In the genomic region with DNA sequence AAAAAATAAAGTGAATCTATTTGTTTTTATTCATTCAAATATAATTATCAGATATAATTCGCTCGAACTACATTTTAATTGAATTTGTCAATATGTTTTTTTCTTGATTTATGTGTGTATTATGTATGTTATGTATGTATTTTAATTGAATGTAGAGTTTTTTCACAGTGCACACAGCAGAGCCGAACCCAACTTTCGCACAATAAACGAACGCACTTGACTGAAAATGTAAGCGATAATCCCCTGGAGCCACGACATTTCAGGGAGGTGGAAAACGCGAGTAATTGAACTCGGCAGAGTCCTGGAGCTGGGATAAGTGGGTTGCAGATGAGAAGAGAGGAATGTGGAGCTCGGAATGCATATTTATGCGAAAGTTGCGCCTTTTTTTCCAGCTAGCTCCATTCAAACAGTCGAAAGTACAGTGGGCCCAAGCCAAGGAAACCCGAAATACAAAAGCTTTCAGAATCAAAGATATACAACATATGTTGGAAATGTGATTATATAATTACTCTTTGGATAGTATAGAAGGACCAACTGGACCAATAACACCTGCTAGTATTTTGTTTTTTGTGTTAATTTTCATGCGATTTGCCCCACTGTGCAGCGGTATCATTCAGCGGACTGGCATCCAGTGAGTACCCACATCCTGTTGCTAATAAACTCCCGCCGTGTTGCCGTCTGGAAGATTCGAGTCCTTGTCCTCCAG, we compare ENCODE assay signal across 1 fruit fly cellular context.
A peak's percentile ranks its signal among the peaks of the same experiment; 100 is the strongest.
TF ChIP-seq lines count a peak whose summit lies in the region.

No protein-coding gene starts in this region.

TF ChIP-seq in whole organism, embryonic, 481 proteins besides CTCF, POLR2A, EP300 and RAD21 (continued from another document and continues in another):
- TF ChIP-seq CG15601 (tag; optimal IDR thresholded peaks at IDR 0.05; lab: Kevin White, UChicago) = no peak
- TF ChIP-seq Atf6 (GFP tag; IDR thresholded peaks at IDR 0.05; lab: Robert Waterston, UW) = peak; percentile 28; the same call in 1 of the 2 replicates
- peak; percentile 30 for TF ChIP-seq bcd (GFP tag; optimal IDR thresholded peaks at IDR 0.05; lab: Kevin White, UChicago)
- peak; percentile 11 for TF ChIP-seq CG6654 (GFP tag; optimal IDR thresholded peaks at IDR 0.05; lab: Kevin White, UChicago)
- no peak for TF ChIP-seq CG1024 (GFP tag; IDR thresholded peaks at IDR 0.05; lab: Robert Waterston, UW)
- TF ChIP-seq Mes4 (GFP tag; optimal IDR thresholded peaks at IDR 0.05; lab: Kevin White, UChicago) = no peak
- no peak for TF ChIP-seq kay (GFP tag; optimal IDR thresholded peaks at IDR 0.05; lab: Kevin White, UChicago)
- peak; percentile 2 for TF ChIP-seq Antp (GFP tag; optimal IDR thresholded peaks at IDR 0.05; lab: Kevin White, UChicago)
- TF ChIP-seq Hmr (GFP tag; optimal IDR thresholded peaks at IDR 0.05; lab: Kevin White, UChicago) = peak; percentile 62
- peak; percentile 32 for TF ChIP-seq unpg (GFP tag; optimal IDR thresholded peaks at IDR 0.05; lab: Kevin White, UChicago)
- peak; percentile 20 for TF ChIP-seq pum (GFP tag; optimal IDR thresholded peaks at IDR 0.05; lab: Kevin White, UChicago)
- no peak for TF ChIP-seq CG11398 (GFP tag; optimal IDR thresholded peaks at IDR 0.05; lab: Kevin White, UChicago)
- peak; percentile 60 for TF ChIP-seq CG18599 (GFP tag; optimal IDR thresholded peaks at IDR 0.05; lab: Kevin White, UChicago)
- peak; percentile 6 for TF ChIP-seq ewg (GFP tag; optimal IDR thresholded peaks at IDR 0.05; lab: Kevin White, UChicago)
- peak; percentile 54 for TF ChIP-seq row (GFP tag; IDR thresholded peaks at IDR 0.05; lab: Robert Waterston, UW)
- TF ChIP-seq dmrt11E (tag; optimal IDR thresholded peaks at IDR 0.05; lab: Kevin White, UChicago) = no peak
- no peak for TF ChIP-seq CG17829 (tag; optimal IDR thresholded peaks at IDR 0.05; lab: Kevin White, UChicago)
- no peak for TF ChIP-seq CG33557 (GFP tag; optimal IDR thresholded peaks at IDR 0.05; lab: Kevin White, UChicago)
- peak; percentile 7 for TF ChIP-seq CG1792 (GFP tag; optimal IDR thresholded peaks at IDR 0.05; lab: Kevin White, UChicago)
- no peak for TF ChIP-seq CG9437 (GFP tag; optimal IDR thresholded peaks at IDR 0.05; lab: Kevin White, UChicago)
- peak; percentile 24; the same call in 1 of the 2 replicates for TF ChIP-seq CG32772 (GFP tag; IDR thresholded peaks at IDR 0.05; lab: Robert Waterston, UW)
- TF ChIP-seq hkb (optimal IDR thresholded peaks at IDR 0.05; lab: Kevin White, UChicago) = no peak
- TF ChIP-seq hkb (GFP tag; IDR thresholded peaks at IDR 0.05; lab: Robert Waterston, UW) = peak; percentile 24; the same call in 1 of the 2 replicates
- TF ChIP-seq Opbp (GFP tag; IDR thresholded peaks at IDR 0.05; lab: Robert Waterston, UW; ENCODE audit: partially characterized antibody) = no peak
- TF ChIP-seq Dfd (GFP tag; optimal IDR thresholded peaks at IDR 0.05; lab: Kevin White, UChicago) = no peak
- TF ChIP-seq CG1602 (GFP tag; optimal IDR thresholded peaks at IDR 0.05; lab: Kevin White, UChicago) = no peak
- no peak for TF ChIP-seq Vsx1 (GFP tag; optimal IDR thresholded peaks at IDR 0.05; lab: Kevin White, UChicago)
- peak; percentile 47 for TF ChIP-seq ATbp (GFP tag; optimal IDR thresholded peaks at IDR 0.05; lab: Kevin White, UChicago)
- no peak for TF ChIP-seq NFAT (GFP tag; IDR thresholded peaks at IDR 0.05; lab: Robert Waterston, UW)
- no peak for TF ChIP-seq HHEX (GFP tag; optimal IDR thresholded peaks at IDR 0.05; lab: Kevin White, UChicago)
- peak; percentile 23 for TF ChIP-seq NfI (GFP tag; optimal IDR thresholded peaks at IDR 0.05; lab: Kevin White, UChicago)
- peak; percentile 8 for TF ChIP-seq az2 (GFP tag; optimal IDR thresholded peaks at IDR 0.05; lab: Kevin White, UChicago)
- TF ChIP-seq CG14050 (GFP tag; IDR thresholded peaks at IDR 0.05; lab: Robert Waterston, UW) = peak; percentile 36; the same call in 2 of the 3 replicates
- no peak for TF ChIP-seq Adf1 (GFP tag; IDR thresholded peaks at IDR 0.05; lab: Robert Waterston, UW)
- no peak for TF ChIP-seq CkIIα-i1 (GFP tag; IDR thresholded peaks at IDR 0.05; lab: Robert Waterston, UW)
- TF ChIP-seq CG10274 (GFP tag; optimal IDR thresholded peaks at IDR 0.05; lab: Kevin White, UChicago) = no peak
- TF ChIP-seq slp2 (GFP tag; optimal IDR thresholded peaks at IDR 0.05; lab: Kevin White, UChicago) = no peak
- peak; percentile 34; the same call in 1 of the 3 replicates for TF ChIP-seq H15 (GFP tag; IDR thresholded peaks at IDR 0.05; lab: Robert Waterston, UW)
- no peak for TF ChIP-seq nmo (GFP tag; optimal IDR thresholded peaks at IDR 0.05; lab: Kevin White, UChicago)
- peak; percentile 27; the same call in 1 of the 2 replicates for TF ChIP-seq CG10366 (GFP tag; IDR thresholded peaks at IDR 0.05; lab: Robert Waterston, UW)
- TF ChIP-seq Myb (GFP tag; optimal IDR thresholded peaks at IDR 0.05; lab: Kevin White, UChicago) = peak; percentile 1
- peak; percentile 33 for TF ChIP-seq CG15514 (GFP tag; optimal IDR thresholded peaks at IDR 0.05; lab: Kevin White, UChicago)
- peak; percentile 38 for TF ChIP-seq cwo (GFP tag; optimal IDR thresholded peaks at IDR 0.05; lab: Kevin White, UChicago)
- no peak for TF ChIP-seq stwl (tag; optimal IDR thresholded peaks at IDR 0.05; lab: Kevin White, UChicago)
- TF ChIP-seq repo (GFP tag; optimal IDR thresholded peaks at IDR 0.05; lab: Kevin White, UChicago) = no peak
- no peak for TF ChIP-seq Dek (tag; optimal IDR thresholded peaks at IDR 0.05; lab: Kevin White, UChicago)
- TF ChIP-seq CG1233 (GFP tag; optimal IDR thresholded peaks at IDR 0.05; lab: Kevin White, UChicago) = peak; percentile 1
- TF ChIP-seq dpn (GFP tag; optimal IDR thresholded peaks at IDR 0.05; lab: Kevin White, UChicago) = peak; percentile 15 to 26
- TF ChIP-seq CG17359 (tag; optimal IDR thresholded peaks at IDR 0.05; lab: Kevin White, UChicago) = peak; percentile 4
- no peak for TF ChIP-seq Hr78 (GFP tag; optimal IDR thresholded peaks at IDR 0.05; lab: Kevin White, UChicago)
- TF ChIP-seq p53 (GFP tag; optimal IDR thresholded peaks at IDR 0.05; lab: Kevin White, UChicago) = no peak
- no peak for TF ChIP-seq CG11085 (GFP tag; IDR thresholded peaks at IDR 0.05; lab: Robert Waterston, UW)
- TF ChIP-seq Deaf1 (tag; optimal IDR thresholded peaks at IDR 0.05; lab: Kevin White, UChicago) = peak; percentile 71
- TF ChIP-seq ap (GFP tag; IDR thresholded peaks at IDR 0.05; lab: Robert Waterston, UW) = no peak
- TF ChIP-seq dmrt99B (tag; optimal IDR thresholded peaks at IDR 0.05; lab: Kevin White, UChicago) = peak; percentile 40
- no peak for TF ChIP-seq CG4360 (GFP tag; IDR thresholded peaks at IDR 0.05; lab: Robert Waterston, UW)
- peak; percentile 22; the same call in 1 of the 2 replicates for TF ChIP-seq Oaz (GFP tag; IDR thresholded peaks at IDR 0.05; lab: Robert Waterston, UW)
- peak; percentile 24; the same call in 1 of the 3 replicates for TF ChIP-seq jigr1 (GFP tag; IDR thresholded peaks at IDR 0.05; lab: Robert Waterston, UW)
- TF ChIP-seq Dref (GFP tag; IDR thresholded peaks at IDR 0.05; lab: Robert Waterston, UW) = no peak
- peak; percentile 57 for TF ChIP-seq CG12769 (tag; optimal IDR thresholded peaks at IDR 0.05; lab: Kevin White, UChicago)
- TF ChIP-seq lov (optimal IDR thresholded peaks at IDR 0.05; lab: Kevin White, UChicago) = no peak
- no peak for TF ChIP-seq lov (GFP tag; IDR thresholded peaks at IDR 0.05; lab: Robert Waterston, UW)
- TF ChIP-seq CG7839 (tag; optimal IDR thresholded peaks at IDR 0.05; lab: Kevin White, UChicago) = peak; percentile 47
- no peak for TF ChIP-seq HmgD (GFP tag; optimal IDR thresholded peaks at IDR 0.05; lab: Kevin White, UChicago)
- no peak for TF ChIP-seq CG9876 (GFP tag; optimal IDR thresholded peaks at IDR 0.05; lab: Kevin White, UChicago)
- TF ChIP-seq vnd (GFP tag; IDR thresholded peaks at IDR 0.05; lab: Robert Waterston, UW; ENCODE audit: partially characterized antibody) = no peak
- TF ChIP-seq CG2889 (GFP tag; IDR thresholded peaks at IDR 0.05; lab: Robert Waterston, UW) = 0 out of 3 replicates have a peak, but pooled peaks have one; percentile 42
- TF ChIP-seq CG12659 (GFP tag; optimal IDR thresholded peaks at IDR 0.05; lab: Kevin White, UChicago) = no peak
- TF ChIP-seq bsh (GFP tag; optimal IDR thresholded peaks at IDR 0.05; lab: Kevin White, UChicago) = no peak
- no peak for TF ChIP-seq Gsc (GFP tag; IDR thresholded peaks at IDR 0.05; lab: Robert Waterston, UW)
- TF ChIP-seq B-H2 (GFP tag; optimal IDR thresholded peaks at IDR 0.05; lab: Kevin White, UChicago) = no peak
- peak; percentile 29; the same call in 1 of the 2 replicates for TF ChIP-seq HLH3B (GFP tag; IDR thresholded peaks at IDR 0.05; lab: Robert Waterston, UW)
- no peak for TF ChIP-seq yki (optimal IDR thresholded peaks at IDR 0.05; lab: Kevin White, UChicago)
- no peak for TF ChIP-seq Hey (tag; optimal IDR thresholded peaks at IDR 0.05; lab: Kevin White, UChicago)
- TF ChIP-seq Hsf (GFP tag; optimal IDR thresholded peaks at IDR 0.05; lab: Kevin White, UChicago) = peak; percentile 12
- TF ChIP-seq TFAM (GFP tag; optimal IDR thresholded peaks at IDR 0.05; lab: Kevin White, UChicago) = no peak
- peak; percentile 47 for TF ChIP-seq Fer1 (GFP tag; optimal IDR thresholded peaks at IDR 0.05; lab: Kevin White, UChicago)
- TF ChIP-seq lmd (GFP tag; IDR thresholded peaks at IDR 0.05; lab: Robert Waterston, UW) = 0 out of 2 replicates have a peak, but pooled peaks have one; percentile 32
- peak; percentile 52 for TF ChIP-seq CG6813 (GFP tag; optimal IDR thresholded peaks at IDR 0.05; lab: Kevin White, UChicago)
- no peak for TF ChIP-seq dm (GFP tag; optimal IDR thresholded peaks at IDR 0.05; lab: Kevin White, UChicago)
- no peak for TF ChIP-seq sim (GFP tag; IDR thresholded peaks at IDR 0.05; lab: Robert Waterston, UW)
- peak; percentile 77 for TF ChIP-seq sens (GFP tag; lab: Kevin White, UChicago)
- TF ChIP-seq CG17186 (GFP tag; optimal IDR thresholded peaks at IDR 0.05; lab: Kevin White, UChicago) = no peak
- peak; percentile 16 for TF ChIP-seq Chrac-16 (GFP tag; optimal IDR thresholded peaks at IDR 0.05; lab: Kevin White, UChicago)
- TF ChIP-seq E2f2 (GFP tag; IDR thresholded peaks at IDR 0.05; lab: Robert Waterston, UW) = no peak
- no peak for TF ChIP-seq CG6272 (GFP tag; IDR thresholded peaks at IDR 0.05; lab: Robert Waterston, UW)
- TF ChIP-seq gsb (GFP tag; IDR thresholded peaks at IDR 0.05; lab: Robert Waterston, UW) = no peak
- peak; percentile 70 for TF ChIP-seq lab (GFP tag; optimal IDR thresholded peaks at IDR 0.05; lab: Kevin White, UChicago)
- peak in 1 of 2 experiments; percentile 19 for TF ChIP-seq chif (GFP tag; optimal IDR thresholded peaks at IDR 0.05; lab: Kevin White, UChicago)
- TF ChIP-seq CG18619 (GFP tag; optimal IDR thresholded peaks at IDR 0.05; lab: Kevin White, UChicago) = peak; percentile 21
- TF ChIP-seq CG17612 (GFP tag; IDR thresholded peaks at IDR 0.05; lab: Robert Waterston, UW) = no peak
- TF ChIP-seq Hr51 (GFP tag; optimal IDR thresholded peaks at IDR 0.05; lab: Kevin White, UChicago) = peak in 1 of 2 experiments; percentile 16
- TF ChIP-seq CG1603 (tag; optimal IDR thresholded peaks at IDR 0.05; lab: Kevin White, UChicago) = peak; percentile 64
- no peak for TF ChIP-seq nom (GFP tag; optimal IDR thresholded peaks at IDR 0.05; lab: Kevin White, UChicago)
- no peak for TF ChIP-seq Lhr (GFP tag; optimal IDR thresholded peaks at IDR 0.05; lab: Kevin White, UChicago)
- TF ChIP-seq Usf (GFP tag; optimal IDR thresholded peaks at IDR 0.05; lab: Kevin White, UChicago) = no peak
- TF ChIP-seq scrt (GFP tag; optimal IDR thresholded peaks at IDR 0.05; lab: Kevin White, UChicago) = peak; percentile 26
- TF ChIP-seq CG9215 (GFP tag; IDR thresholded peaks at IDR 0.05; lab: Robert Waterston, UW) = peak; percentile 33; the same call in 1 of the 2 replicates
- no peak for TF ChIP-seq pb (GFP tag; optimal IDR thresholded peaks at IDR 0.05; lab: Kevin White, UChicago)
- no peak for TF ChIP-seq CG31224 (GFP tag; IDR thresholded peaks at IDR 0.05; lab: Robert Waterston, UW)
- peak; percentile 31; the same call in 1 of the 2 replicates for TF ChIP-seq Ada2b (GFP tag; IDR thresholded peaks at IDR 0.05; lab: Robert Waterston, UW)
- TF ChIP-seq CG7271 (tag; optimal IDR thresholded peaks at IDR 0.05; lab: Kevin White, UChicago) = no peak
- TF ChIP-seq otp (GFP tag; IDR thresholded peaks at IDR 0.05; lab: Robert Waterston, UW) = 0 out of 3 replicates have a peak, but pooled peaks have one; percentile 19
- 0 out of 2 replicates have a peak, but pooled peaks have one; percentile 16 for TF ChIP-seq peb (GFP tag; IDR thresholded peaks at IDR 0.05; lab: Robert Waterston, UW)
- no peak for TF ChIP-seq CG15479 (GFP tag; optimal IDR thresholded peaks at IDR 0.05; lab: Kevin White, UChicago)
- TF ChIP-seq Xbp1 (GFP tag; optimal IDR thresholded peaks at IDR 0.05; lab: Kevin White, UChicago) = peak; percentile 25
- TF ChIP-seq ssp (GFP tag; IDR thresholded peaks at IDR 0.05; lab: Robert Waterston, UW) = peak; percentile 19; the same call in 1 of the 2 replicates
- no peak for TF ChIP-seq CG6854 (GFP tag; optimal IDR thresholded peaks at IDR 0.05; lab: Kevin White, UChicago)
- peak; percentile 31 for TF ChIP-seq mam (GFP tag; optimal IDR thresholded peaks at IDR 0.05; lab: Kevin White, UChicago)
- no peak for TF ChIP-seq CrebB (tag; optimal IDR thresholded peaks at IDR 0.05; lab: Kevin White, UChicago)
- no peak for TF ChIP-seq CG3163 (GFP tag; optimal IDR thresholded peaks at IDR 0.05; lab: Kevin White, UChicago)
- peak; percentile 24 for TF ChIP-seq ind (GFP tag; optimal IDR thresholded peaks at IDR 0.05; lab: Kevin White, UChicago)
- no peak for TF ChIP-seq rib (GFP tag; IDR thresholded peaks at IDR 0.05; lab: Robert Waterston, UW)
- TF ChIP-seq Sox102F (GFP tag; optimal IDR thresholded peaks at IDR 0.05; lab: Kevin White, UChicago) = peak; percentile 50
- TF ChIP-seq H2.0 (GFP tag; IDR thresholded peaks at IDR 0.05; lab: Robert Waterston, UW) = 0 out of 2 replicates have a peak, but pooled peaks have one; percentile 4
- TF ChIP-seq fd96Cb (tag; optimal IDR thresholded peaks at IDR 0.05; lab: Kevin White, UChicago) = peak; percentile 10
- TF ChIP-seq tin (GFP tag; optimal IDR thresholded peaks at IDR 0.05; lab: Kevin White, UChicago) = peak; percentile 9
- no peak for TF ChIP-seq Ssrp (tag; optimal IDR thresholded peaks at IDR 0.05; lab: Kevin White, UChicago)
- TF ChIP-seq pros (GFP tag; optimal IDR thresholded peaks at IDR 0.05; lab: Kevin White, UChicago) = no peak
- TF ChIP-seq pho (GFP tag; optimal IDR thresholded peaks at IDR 0.05; lab: Kevin White, UChicago) = no peak
- no peak for TF ChIP-seq D19B (GFP tag; optimal IDR thresholded peaks at IDR 0.05; lab: Kevin White, UChicago)
- peak; percentile 49 for TF ChIP-seq CG15269 (tag; optimal IDR thresholded peaks at IDR 0.05; lab: Kevin White, UChicago)
- peak; percentile 6 to 83 for TF ChIP-seq Pdp1 (GFP tag; optimal IDR thresholded peaks at IDR 0.05; lab: Kevin White, UChicago)
- TF ChIP-seq CG3726 (GFP tag; IDR thresholded peaks at IDR 0.05; lab: Robert Waterston, UW) = no peak
